Fruit fly (Drosophila melanogaster): ENCODE results near the gene CG14321.

CG14321 gene

dm6 chr3R:17701971-17702845 lies 31.2 kb upstream of the CG14321 start (continued):
- TF ChIP-seq Usf (GFP tag; optimal IDR thresholded peaks at IDR 0.05) (no peak), nom (GFP tag; optimal IDR thresholded peaks at IDR 0.05) (peak; percentile 33), knrl (GFP tag; IDR thresholded peaks at IDR 0.05; ENCODE audit: partially characterized antibody) (no peak), CG33557 (GFP tag; optimal IDR thresholded peaks at IDR 0.05) (no peak)

- TF ChIP-seq eve (GFP tag; optimal IDR thresholded peaks at IDR 0.05) (no peak), CG2678 (tag; optimal IDR thresholded peaks at IDR 0.05) (peak; percentile 39), nom (GFP tag; optimal IDR thresholded peaks at IDR 0.05) (peak; percentile 77), emc (GFP tag; optimal IDR thresholded peaks at IDR 0.05) (no peak), CG4424 (GFP tag; optimal IDR thresholded peaks at IDR 0.05) (no peak), dysf (GFP tag; IDR thresholded peaks at IDR 0.05) (0 out of 3 replicates have a peak, but pooled peaks have one; percentile 10), HLH3B (GFP tag; IDR thresholded peaks at IDR 0.05) (no peak), sima (GFP tag; optimal IDR thresholded peaks at IDR 0.05) (no peak), CG3838 (GFP tag; optimal IDR thresholded peaks at IDR 0.05) (no peak), nerfin-1 (tag; optimal IDR thresholded peaks at IDR 0.05) (no peak), Oli (tag; optimal IDR thresholded peaks at IDR 0.05) (peak; percentile 40), Tbp (GFP tag; optimal IDR thresholded peaks at IDR 0.05) (no peak), CG10321 (GFP tag; IDR thresholded peaks at IDR 0.05) (no peak), Max (GFP tag; optimal IDR thresholded peaks at IDR 0.05) (no peak), CG7928 (GFP tag; optimal IDR thresholded peaks at IDR 0.05) (no peak), Awh (GFP tag; IDR thresholded peaks at IDR 0.05) (0 out of 2 replicates have a peak, but pooled peaks have one; percentile 23), ara (GFP tag; IDR thresholded peaks at IDR 0.05) (no peak), D (optimal IDR thresholded peaks at IDR 0.05) (no peak), D (GFP tag; optimal IDR thresholded peaks at IDR 0.05) (no peak), ewg (GFP tag; optimal IDR thresholded peaks at IDR 0.05) (no peak), pros (GFP tag; optimal IDR thresholded peaks at IDR 0.05) (no peak), ci (GFP tag; IDR thresholded peaks at IDR 0.05) (peak; percentile 49; the same call in 1 of the 3 replicates), dmrt99B (tag; optimal IDR thresholded peaks at IDR 0.05) (peak; percentile 60), CG17359 (tag; optimal IDR thresholded peaks at IDR 0.05) (peak; percentile 36), Doc3 (GFP tag; IDR thresholded peaks at IDR 0.05; ENCODE audit: partially characterized antibody) (no peak), zfh2 (GFP tag; optimal IDR thresholded peaks at IDR 0.05) (no peak), lbe (GFP tag; optimal IDR thresholded peaks at IDR 0.05) (peak; percentile 82), klu (GFP tag; IDR thresholded peaks at IDR 0.05) (no peak), pb (GFP tag; optimal IDR thresholded peaks at IDR 0.05) (no peak), CoRest (tag; optimal IDR thresholded peaks at IDR 0.05) (peak; percentile 15), sens (GFP tag) (peak; percentile 83), schlank (tag; optimal IDR thresholded peaks at IDR 0.05) (no peak), corto (GFP tag; optimal IDR thresholded peaks at IDR 0.05) (peak; percentile 33), hkb (optimal IDR thresholded peaks at IDR 0.05) (no peak), hkb (GFP tag; IDR thresholded peaks at IDR 0.05) (no peak), HHEX (GFP tag; optimal IDR thresholded peaks at IDR 0.05) (no peak), chinmo (GFP tag; IDR thresholded peaks at IDR 0.05; ENCODE audit: partially characterized antibody) (0 out of 4 replicates have a peak, but pooled peaks have one; percentile 15), CG32532 (GFP tag; IDR thresholded peaks at IDR 0.05) (no peak), Bteb2 (GFP tag; optimal IDR thresholded peaks at IDR 0.05) (no peak), Neu2 (GFP tag; optimal IDR thresholded peaks at IDR 0.05; ENCODE audit: borderline replicate concordance) (no peak), row (GFP tag; IDR thresholded peaks at IDR 0.05) (peak; percentile 20; the same call in 2 of the 3 replicates), CG1233 (GFP tag; optimal IDR thresholded peaks at IDR 0.05) (no peak), HmgZ (tag; optimal IDR thresholded peaks at IDR 0.05) (no peak)
Measured at dm6 chr3R:17703024-17703690, 30.2 kb upstream of the CG14321 start.
